Worm (Caenorhabditis elegans) whole organism, early embryonic: ENCODE results near the gene ZK418.10.
"Not testable (repeated sequence)": the region's sequence is repeated elsewhere in the genome, so short reads cannot be mapped to it uniquely, and the experiment has no call there.

ENCODE experiments used
- B0310.2 ChIP-seq: sonication (generic microtip); optimal IDR thresholded peaks from 2 replicates; lab custom pipeline; 2016; ENCODE audit warnings: mild to moderate bottlenecking, missing genetic modification characterization, missing compliant biosample characterization
- F13C5.2 ChIP-seq: sonication (generic microtip); optimal IDR thresholded peaks from 2 replicates; lab custom pipeline; 2017; ENCODE audit warnings: mild to moderate bottlenecking, missing genetic modification characterization, inconsistent platforms, missing compliant biosample characterization
- aly-1 ChIP-seq: sonication (generic microtip); optimal IDR thresholded peaks from 2 replicates; lab custom pipeline; 2016; ENCODE audit warnings: missing genetic modification characterization, missing compliant biosample characterization
- ama-1 ChIP-seq: fragments of 150-350 bp; optimal IDR thresholded peaks from 2 replicates; lab custom pipeline; 2014
- ceh-13 ChIP-seq: fragments of 200-800 bp; sonication (Bioruptor generic); optimal IDR thresholded peaks from 2 replicates; lab custom pipeline; 2018; ENCODE audit warnings: mild to moderate bottlenecking, missing genetic modification characterization, missing compliant biosample characterization
- ceh-36 ChIP-seq: sonication (generic microtip); optimal IDR thresholded peaks from 2 replicates; lab custom pipeline; 2016; ENCODE audit warnings: missing genetic modification characterization, inconsistent platforms, missing compliant biosample characterization
- ets-7 ChIP-seq: sonication (generic microtip); optimal IDR thresholded peaks from 2 replicates; lab custom pipeline; 2016; ENCODE audit warnings: missing genotype, missing genetic modification characterization, missing compliant biosample characterization
- flt-1 ChIP-seq: fragments of 200-800 bp; sonication (Bioruptor generic); IDR thresholded peaks from 2 replicates; pipeline ENCODE4 v1.3.6; 2022; ENCODE audit warnings: missing genetic modification characterization, missing compliant biosample characterization
- hmbx-1 ChIP-seq: sonication (generic microtip); optimal IDR thresholded peaks from 2 replicates; lab custom pipeline; 2016; ENCODE audit warnings: mild to moderate bottlenecking, missing genetic modification characterization, missing compliant biosample characterization
- hmg-4 ChIP-seq: fragments of 200-800 bp; sonication (Bioruptor generic); optimal IDR thresholded peaks from 2 replicates; lab custom pipeline; 2018; ENCODE audit warnings: mild to moderate bottlenecking, missing genetic modification characterization, missing compliant biosample characterization
- hnd-1 ChIP-seq: sonication (generic microtip); optimal IDR thresholded peaks from 2 replicates; lab custom pipeline; 2016; ENCODE audit warnings: missing genetic modification characterization, missing compliant biosample characterization
- pes-1 ChIP-seq: fragments of 200-800 bp; sonication (Bioruptor generic); IDR thresholded peaks from 2 replicates; pipeline ENCODE4 v1.3.6; 2022; ENCODE audit warnings: missing genetic modification reagents, missing genetic modification characterization, missing compliant biosample characterization
- scrt-1 ChIP-seq: fragments of 200-800 bp; sonication (Bioruptor generic); IDR thresholded peaks from 2 replicates; pipeline ENCODE4 v1.3.6; 2022; ENCODE audit warnings: missing genetic modification characterization, missing compliant biosample characterization
- sea-1 ChIP-seq: fragments of 200-800 bp; sonication (Bioruptor generic); conservative IDR thresholded peaks from 2 replicates; pipeline ENCODE4 v1.3.6; 2022; ENCODE audit warnings: missing genetic modification characterization, missing compliant biosample characterization
- tbx-11 ChIP-seq: fragments of 200-800 bp; sonication (Bioruptor generic); IDR thresholded peaks from 2 replicates; pipeline ENCODE4 v1.3.6; 2022; ENCODE audit warnings: missing genetic modification characterization, missing compliant biosample characterization
- tbx-37 ChIP-seq: fragments of 200-800 bp; sonication (Bioruptor generic); conservative IDR thresholded peaks from 2 replicates; pipeline ENCODE4 v1.3.6; 2022; ENCODE audit warnings: missing genetic modification reagents, missing genetic modification characterization, missing compliant biosample characterization
- tra-4 ChIP-seq: sonication (generic microtip); optimal IDR thresholded peaks from 2 replicates; lab custom pipeline; 2017; ENCODE audit warnings: missing genetic modification characterization, missing compliant biosample characterization

ZK418.10 gene

ce11 chrIII:7090545-7090944 is at the start of gene ZK418.10:
Gene ZK418.10 (minus strand): TSS chrIII:7090692.
- TF ChIP-seq hmg-4 (GFP tag; lab: Kevin White, UChicago) (no peak), aly-1 (tag; lab: Kevin White, UChicago) (no peak), ceh-36 (no peak), tbx-11 (GFP tag; lab: Robert Waterston, UW) (no peak), ceh-13 (GFP tag; lab: Kevin White, UChicago) (no peak), tbx-37 (GFP tag; lab: Robert Waterston, UW) (no peak), pes-1 (no peak), ets-7 (tag; lab: Kevin White, UChicago) (no peak), hnd-1 (no peak), flt-1 (GFP tag; lab: Robert Waterston, UW) (no peak), F13C5.2 (tag; lab: Kevin White, UChicago) (no peak), tra-4 (no peak)

- no peak for TF ChIP-seq scrt-1 (GFP tag; lab: Robert Waterston, UW)
- no peak for TF ChIP-seq B0310.2 (tag; lab: Kevin White, UChicago)
- no peak for TF ChIP-seq tbx-11 (GFP tag; lab: Robert Waterston, UW)
- no peak for TF ChIP-seq ama-1
- TF ChIP-seq hmg-4 (GFP tag; lab: Kevin White, UChicago), result no peak
- TF ChIP-seq F13C5.2 (tag; lab: Kevin White, UChicago), result no peak
Observed at ce11 chrIII:7138178-7138577, 47.7 kb upstream of the ZK418.10 start, which contains the start of gene B0280.11. Gene B0280.11 (minus strand): TSS chrIII:7138278.

DNA sequence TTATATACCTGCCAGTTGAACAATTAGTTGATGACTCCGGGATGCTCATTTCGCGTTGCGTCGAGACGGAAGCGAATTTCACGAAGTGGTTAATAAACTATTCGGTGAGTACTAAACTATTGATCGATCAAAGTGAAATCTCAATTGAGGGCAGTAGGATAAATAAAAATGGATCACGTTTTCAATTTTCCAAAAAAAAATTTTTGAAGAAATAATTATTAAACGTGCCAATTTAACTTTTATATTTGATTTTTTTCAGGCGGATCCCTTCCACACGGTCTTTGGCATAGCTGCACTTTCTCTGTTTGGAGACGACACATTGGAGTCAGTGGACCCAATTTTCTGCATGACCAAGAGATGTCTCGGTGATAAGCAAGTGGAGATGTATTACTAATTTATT is 45.5 kb upstream of the ZK418.10 start, which contains the start of gene B0280.17:
TSS of gene B0280.17 (minus strand) at position 101 of the 400 bp plus-strand sequence.
- TF ChIP-seq aly-1 (tag; lab: Kevin White, UChicago), result no peak
- no peak for TF ChIP-seq hmg-4 (GFP tag; lab: Kevin White, UChicago)
- no peak for TF ChIP-seq tra-4
- no peak for TF ChIP-seq hnd-1
- TF ChIP-seq B0310.2 (tag; lab: Kevin White, UChicago), result no peak
- no peak for TF ChIP-seq ama-1
- no peak for TF ChIP-seq ceh-36
- TF ChIP-seq hmbx-1 (tag; lab: Kevin White, UChicago), result no peak
- TF ChIP-seq ets-7 (tag; lab: Kevin White, UChicago), result no peak
- no peak for TF ChIP-seq F13C5.2 (tag; lab: Kevin White, UChicago)
- no peak for TF ChIP-seq tbx-11 (GFP tag; lab: Robert Waterston, UW)
- no peak for TF ChIP-seq tbx-37 (GFP tag; lab: Robert Waterston, UW)
- TF ChIP-seq pes-1, result no peak
- no peak for TF ChIP-seq sea-1 (GFP tag; lab: Robert Waterston, UW)
- TF ChIP-seq scrt-1 (GFP tag; lab: Robert Waterston, UW), result no peak
- TF ChIP-seq flt-1 (GFP tag; lab: Robert Waterston, UW), result no peak
- TF ChIP-seq ceh-13 (GFP tag; lab: Kevin White, UChicago), result no peak

ce11 chrIII:7133559-7133958 is 43.1 kb upstream of the ZK418.10 start, which contains the start of the genes pot-1 and ggtb-1:
Gene pot-1 (minus strand): TSS chrIII:7133678.
Gene ggtb-1 (plus strand): TSS chrIII:7133766.
- TF ChIP-seq flt-1 (GFP tag; lab: Robert Waterston, UW), result no peak
- no peak for TF ChIP-seq B0310.2 (tag; lab: Kevin White, UChicago)
- TF ChIP-seq tbx-37 (GFP tag; lab: Robert Waterston, UW), result no peak

ce11 chrIII:7128601-7129000 is 38.1 kb upstream of the ZK418.10 start, which contains the start of gene viro-2:
Gene viro-2 (plus strand): TSS chrIII:7128901.
- TF ChIP-seq ceh-13 (GFP tag; lab: Kevin White, UChicago); B0310.2 (tag; lab: Kevin White, UChicago); ceh-36: not testable (repeated sequence)

ce11 chrIII:7124364-7124763 is 33.9 kb upstream of the ZK418.10 start, which contains the start of gene B0280.2:
Gene B0280.2 (plus strand): TSS chrIII:7124664.
- TF ChIP-seq hnd-1, result no peak

ce11 chrIII:7122860-7123259 is 32.4 kb upstream of the ZK418.10 start, which contains the start of the genes B0280.9 and rpia-1:
Gene B0280.9 (minus strand): TSS chrIII:7122895.
Gene rpia-1 (plus strand): TSS chrIII:7123128.
- no peak for TF ChIP-seq hmbx-1 (tag; lab: Kevin White, UChicago)
- TF ChIP-seq sea-1 (GFP tag; lab: Robert Waterston, UW), result no peak
- no peak for TF ChIP-seq ets-7 (tag; lab: Kevin White, UChicago)
- TF ChIP-seq ama-1, result no peak
- no peak for TF ChIP-seq aly-1 (tag; lab: Kevin White, UChicago)
- no peak for TF ChIP-seq ceh-13 (GFP tag; lab: Kevin White, UChicago)

DNA sequence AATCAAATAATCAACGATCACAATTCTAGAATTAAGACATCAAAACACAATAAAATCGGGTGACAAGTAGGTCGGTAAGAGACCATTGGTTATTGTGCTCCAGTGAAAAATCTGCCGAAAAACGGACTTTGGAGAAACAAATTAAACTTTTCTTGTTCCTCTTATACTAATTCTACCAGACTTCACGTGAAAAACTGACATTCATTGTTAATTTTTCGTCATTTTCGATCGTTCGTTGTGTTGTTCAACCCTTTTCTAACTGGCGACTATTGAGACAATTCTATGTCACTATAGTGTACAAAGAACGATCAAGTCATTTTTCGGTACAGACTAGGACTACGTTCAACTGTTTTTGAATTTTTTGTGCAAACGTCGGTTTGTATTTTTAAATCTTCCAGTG is 30.0 kb upstream of the ZK418.10 start:
- TF ChIP-seq B0310.2 (tag; lab: Kevin White, UChicago), result no peak
- no peak for TF ChIP-seq ceh-36

DNA sequence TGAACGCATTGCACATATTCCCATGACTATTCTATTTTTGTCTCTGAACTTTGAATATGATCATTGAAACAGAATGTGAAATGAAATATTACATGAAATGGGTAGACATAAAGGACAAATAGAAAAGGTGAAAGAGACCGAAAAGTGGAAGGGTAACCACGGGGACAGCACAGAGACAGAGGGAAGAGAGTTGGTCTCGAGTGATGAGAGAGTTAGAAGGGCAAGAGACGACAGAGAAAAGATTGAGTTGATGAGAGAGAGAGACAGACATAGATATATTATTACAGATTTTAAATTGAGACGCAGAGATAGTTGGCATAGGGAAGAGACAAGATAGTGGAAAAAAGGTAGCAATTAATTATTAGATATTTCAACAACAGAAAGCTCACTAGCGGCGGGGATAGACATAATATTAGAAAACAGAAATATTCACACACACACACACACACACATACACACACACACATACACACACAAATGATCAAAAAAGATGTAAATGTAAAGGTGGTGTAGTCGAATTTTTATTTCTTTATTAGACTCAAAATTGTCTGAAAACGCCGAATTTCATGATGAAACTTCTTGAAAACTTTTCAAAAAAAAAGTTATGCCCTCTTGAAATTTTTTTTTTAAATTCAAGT is 26.2 kb upstream of the ZK418.10 start:
- no peak for TF ChIP-seq tbx-37 (GFP tag; lab: Robert Waterston, UW)
- no peak for TF ChIP-seq aly-1 (tag; lab: Kevin White, UChicago)
- no peak for TF ChIP-seq scrt-1 (GFP tag; lab: Robert Waterston, UW)
- TF ChIP-seq ets-7 (tag; lab: Kevin White, UChicago), result no peak
- no peak for TF ChIP-seq hmbx-1 (tag; lab: Kevin White, UChicago)
- TF ChIP-seq hmg-4 (GFP tag; lab: Kevin White, UChicago), result no peak
- TF ChIP-seq pes-1, result no peak
- no peak for TF ChIP-seq sea-1 (GFP tag; lab: Robert Waterston, UW)
- no peak for TF ChIP-seq ceh-36
- no peak for TF ChIP-seq hnd-1
- no peak for TF ChIP-seq ama-1
- no peak for TF ChIP-seq tbx-11 (GFP tag; lab: Robert Waterston, UW)
- TF ChIP-seq B0310.2 (tag; lab: Kevin White, UChicago), result no peak
- no peak for TF ChIP-seq tra-4
- TF ChIP-seq F13C5.2 (tag; lab: Kevin White, UChicago), result no peak
- TF ChIP-seq ceh-13 (GFP tag; lab: Kevin White, UChicago), result no peak
- TF ChIP-seq flt-1 (GFP tag; lab: Robert Waterston, UW), result no peak
